Fruit fly (Drosophila melanogaster) whole organism, wandering third instar larva: ENCODE results near the gene CG14110.

Experiments
- CG32264 ChIP-seq: fragments of 200-800 bp; sonication (Bioruptor generic); optimal IDR thresholded peaks from 2 replicates; lab custom pipeline; 2016; ENCODE audit warnings: missing biosample characterization, missing genetic modification characterization
- CG9705 ChIP-seq: fragments of 200-800 bp; sonication (Bioruptor generic); optimal IDR thresholded peaks from 2 replicates; lab custom pipeline; 2018; ENCODE audit warnings: missing biosample characterization, mild to moderate bottlenecking, missing genetic modification characterization
- Dfd ChIP-seq: fragments of >200 bp; optimal IDR thresholded peaks from 2 replicates; lab custom pipeline; 2017; ENCODE audit warnings: missing biosample characterization, missing genetic modification characterization
- GATAd ChIP-seq: sonication (Bioruptor generic); optimal IDR thresholded peaks from 2 replicates; lab custom pipeline; 2016; ENCODE audit warnings: missing biosample characterization, missing genetic modification characterization
- HLH106 ChIP-seq: fragments of 200-800 bp; optimal IDR thresholded peaks from 3 replicates; lab custom pipeline; 2019; ENCODE audit warnings: missing biosample characterization, mild to moderate bottlenecking, missing genetic modification characterization, moderate library complexity
- Hnf4 ChIP-seq: fragments of 200-800 bp; sonication (Bioruptor generic); optimal IDR thresholded peaks from 2 replicates; lab custom pipeline; 2016; ENCODE audit warnings: missing biosample characterization, mild to moderate bottlenecking, missing genetic modification characterization
- Hr78 ChIP-seq: fragments of >200 bp; optimal IDR thresholded peaks from 2 replicates; lab custom pipeline; 2017; ENCODE audit warnings: missing biosample characterization, missing genetic modification characterization
- Hr83 ChIP-seq: fragments of 200-300 bp; sonication (Bioruptor generic); optimal IDR thresholded peaks from 2 replicates; lab custom pipeline; 2016; ENCODE audit warnings: missing biosample characterization, mild to moderate bottlenecking, missing genetic modification characterization, moderate library complexity; ENCODE audit not compliant: poor library complexity, severe bottlenecking
- Jra ChIP-seq: sonication (Bioruptor generic); optimal IDR thresholded peaks from 2 replicates; lab custom pipeline; 2016; ENCODE audit warnings: missing biosample characterization, missing genetic modification characterization
- Mio ChIP-seq: sonication (Bioruptor generic); optimal IDR thresholded peaks from 2 replicates; lab custom pipeline; 2016; ENCODE audit warnings: missing biosample characterization, missing genetic modification characterization
- Myc ChIP-seq: fragments of >200 bp; optimal IDR thresholded peaks from 2 replicates; lab custom pipeline; 2017
- N ChIP-seq: fragments of >200 bp; optimal IDR thresholded peaks from 2 replicates; lab custom pipeline; 2018; ENCODE audit warnings: missing biosample characterization, missing external identifiers, missing genetic modification characterization
- OdsH ChIP-seq: fragments of 200-800 bp; sonication (Bioruptor generic); optimal IDR thresholded peaks from 2 replicates; lab custom pipeline; 2016; ENCODE audit warnings: missing biosample characterization, mild to moderate bottlenecking, missing genetic modification characterization
- Sp1 ChIP-seq: fragments of 200-800 bp; sonication (Bioruptor generic); optimal IDR thresholded peaks from 3 replicates; lab custom pipeline; 2019; ENCODE audit warnings: missing biosample characterization, mild to moderate bottlenecking, missing genetic modification characterization, moderate library complexity
- br ChIP-seq: fragments of 200-800 bp; sonication (Bioruptor generic); optimal IDR thresholded peaks from 2 replicates; lab custom pipeline; 2016; ENCODE audit warnings: missing biosample characterization, missing genetic modification characterization
- dmrt93B ChIP-seq: fragments of 200-800 bp; sonication (Bioruptor generic); optimal IDR thresholded peaks from 2 replicates; lab custom pipeline; 2018; ENCODE audit warnings: missing biosample characterization, mild to moderate bottlenecking, missing genetic modification characterization
- dsf ChIP-seq: sonication (Bioruptor generic); optimal IDR thresholded peaks from 2 replicates; lab custom pipeline; 2016; ENCODE audit warnings: missing biosample characterization, missing genetic modification characterization, borderline replicate concordance
- ey ChIP-seq: fragments of 200-800 bp; sonication (Bioruptor generic); optimal IDR thresholded peaks from 2 replicates; lab custom pipeline; 2016; ENCODE audit warnings: missing biosample characterization, missing genetic modification characterization
- foxo ChIP-seq, 2 experiments: fragments of 200-800 bp; sonication (Bioruptor generic); optimal IDR thresholded peaks; 2 replicates in 1 of 2; 3 replicates in 1 of 2; lab custom pipeline; 2016 to 2017; ENCODE audit warnings: missing biosample characterization in 2 of 2, missing genetic modification characterization in 2 of 2
- h ChIP-seq: fragments of 200-800 bp; sonication (Bioruptor generic); optimal IDR thresholded peaks from 3 replicates; lab custom pipeline; 2016; ENCODE audit warnings: missing biosample characterization, mild to moderate bottlenecking, missing genetic modification characterization
- jim ChIP-seq: fragments of 175-275, 200-325 bp; sonication (Bioruptor generic); optimal IDR thresholded peaks from 2 replicates; lab custom pipeline; 2016; ENCODE audit warnings: missing biosample characterization, mild to moderate bottlenecking, missing genetic modification characterization
- lola ChIP-seq: fragments of >200 bp; optimal IDR thresholded peaks from 2 replicates; lab custom pipeline; 2017; ENCODE audit warnings: missing biosample characterization, missing genetic modification characterization
- psq ChIP-seq: fragments of 200-800 bp; sonication (Bioruptor generic); optimal IDR thresholded peaks from 3 replicates; lab custom pipeline; 2017; ENCODE audit warnings: missing biosample characterization, mild to moderate bottlenecking, missing genetic modification characterization, moderate library complexity
- rgr ChIP-seq: fragments of 200-800 bp; sonication (Bioruptor generic); optimal IDR thresholded peaks from 3 replicates; lab custom pipeline; 2016; ENCODE audit warnings: missing biosample characterization, mild to moderate bottlenecking, missing genetic modification characterization
- sv ChIP-seq: fragments of 200-800 bp; sonication (Bioruptor generic); optimal IDR thresholded peaks from 3 replicates; lab custom pipeline; 2016; ENCODE audit warnings: missing biosample characterization, missing genetic modification characterization
- tai ChIP-seq: sonication (Bioruptor generic); optimal IDR thresholded peaks from 2 replicates; lab custom pipeline; 2016; ENCODE audit warnings: missing biosample characterization, missing genetic modification characterization
- woc ChIP-seq: sonication (Bioruptor generic); optimal IDR thresholded peaks from 2 replicates; lab custom pipeline; 2016; ENCODE audit warnings: missing biosample characterization, mild to moderate bottlenecking, missing genetic modification characterization

Gene CG14110

DNA sequence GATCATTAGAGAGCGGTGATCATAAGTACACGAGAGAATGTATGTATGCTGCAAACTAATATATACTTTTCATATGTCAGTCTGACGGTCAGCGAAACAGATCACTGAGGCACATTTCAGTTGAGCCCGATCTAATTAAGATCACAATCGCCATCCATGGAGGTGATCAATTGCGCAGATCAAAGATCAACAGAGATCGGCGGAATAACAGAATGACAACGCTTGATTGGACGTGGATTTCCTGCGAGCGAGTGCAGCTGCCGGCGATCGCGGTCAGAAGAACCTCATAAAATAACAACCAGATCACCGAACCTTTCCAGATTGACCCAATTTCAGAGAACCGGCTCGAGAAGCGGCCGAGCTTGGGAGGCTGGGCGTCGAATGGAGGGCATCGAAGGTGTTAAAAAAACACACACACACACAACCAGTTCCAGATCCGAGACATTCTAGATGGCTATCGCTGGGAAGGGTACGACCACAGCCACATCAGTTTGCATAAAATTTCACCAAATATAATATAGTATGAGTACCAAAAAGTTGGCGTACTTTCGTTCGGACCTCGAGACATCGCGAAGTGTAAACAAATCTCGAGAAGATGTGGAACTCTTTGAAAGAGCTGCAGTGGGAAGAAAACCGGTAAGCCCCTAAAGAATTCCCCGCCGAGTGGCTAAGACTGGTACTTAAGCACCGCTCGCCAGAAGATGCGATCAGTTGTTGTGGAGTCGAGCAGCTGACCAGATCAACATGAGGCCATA lies 2.4 kb upstream of the CG14110 start, which contains the start of gene ImpL1:
Gene ImpL1, plus strand, starts transcription at position 705 of the 755 bp plus-strand sequence.
- TF ChIP-seq dmrt93B (no peak), foxo (GFP tag; optimal IDR thresholded peaks at IDR 0.05; lab: Kevin White, UChicago) (no peak)
- TF ChIP-seq, all 38 proteins: peak for 0

DNA sequence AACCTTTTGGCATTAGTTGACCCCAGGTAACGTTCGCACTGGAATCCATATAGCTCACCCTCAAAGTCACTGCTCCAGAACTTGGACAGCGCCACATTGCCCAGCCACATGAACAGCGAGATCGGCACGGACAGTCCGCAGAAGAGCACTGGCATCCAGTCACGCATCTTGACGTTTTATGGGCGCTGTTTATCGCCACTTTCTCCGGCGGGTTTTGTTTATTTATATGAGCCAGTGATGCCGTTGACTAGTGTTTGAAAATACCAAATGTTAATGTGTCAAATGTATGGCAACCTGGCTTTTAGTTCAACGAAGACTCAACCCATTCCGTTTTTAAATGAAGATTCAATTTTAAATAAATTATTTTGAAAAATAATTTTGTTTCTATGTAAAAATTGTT lies 3.0 kb downstream of the CG14110 start, which contains the start of gene CG10171:
Gene CG10171, minus strand, starts transcription at position 300 of the 400 bp plus-strand sequence.
- TF ChIP-seq psq (GFP tag; lab: Kevin White, UChicago) (no peak), foxo (GFP tag; optimal IDR thresholded peaks at IDR 0.05; lab: Kevin White, UChicago) (no peak), CG9705 (GFP tag; lab: Kevin White, UChicago) (no peak), Myc (lab: Kevin White, UChicago) (peak; percentile 20)

DNA sequence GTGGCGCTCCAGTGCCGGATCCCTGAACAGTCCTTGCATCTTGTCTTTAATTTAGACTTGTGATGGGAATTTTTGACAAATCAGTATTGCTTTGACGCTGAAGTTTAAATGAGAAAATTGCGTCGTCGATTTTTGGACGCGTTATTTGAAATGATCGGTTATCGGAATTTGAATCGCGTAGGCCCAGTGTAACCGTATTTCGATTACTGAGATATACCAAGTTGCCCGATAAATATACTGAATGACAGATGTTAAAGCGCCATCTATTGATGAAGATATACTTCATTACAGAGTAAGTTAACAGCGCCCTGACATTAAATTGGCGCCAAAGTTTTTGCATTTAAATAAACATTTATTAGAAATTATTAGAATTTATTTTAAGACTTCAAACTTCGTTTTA lies 5.2 kb downstream of the CG14110 start, which contains the start of gene Poc1:
Gene Poc1, minus strand, starts transcription at position 173 of the 400 bp plus-strand sequence.
- TF ChIP-seq psq (GFP tag; lab: Kevin White, UChicago) (no peak), lola (GFP tag; lab: Kevin White, UChicago) (no peak), foxo (GFP tag; optimal IDR thresholded peaks at IDR 0.05; lab: Kevin White, UChicago) (no peak), br (GFP tag; lab: Kevin White, UChicago) (no peak), Sp1 (GFP tag; lab: Kevin White, UChicago) (no peak), N (GFP tag; lab: Kevin White, UChicago) (no peak), rgr (GFP tag; lab: Kevin White, UChicago) (no peak), HLH106 (tag; lab: Kevin White, UChicago) (no peak), Dfd (GFP tag; lab: Kevin White, UChicago) (no peak), Myc (lab: Kevin White, UChicago) (no peak), Hr78 (GFP tag; lab: Kevin White, UChicago) (no peak), sv (no peak), Hnf4 (GFP tag; lab: Kevin White, UChicago) (no peak), Hr83 (no peak)

DNA sequence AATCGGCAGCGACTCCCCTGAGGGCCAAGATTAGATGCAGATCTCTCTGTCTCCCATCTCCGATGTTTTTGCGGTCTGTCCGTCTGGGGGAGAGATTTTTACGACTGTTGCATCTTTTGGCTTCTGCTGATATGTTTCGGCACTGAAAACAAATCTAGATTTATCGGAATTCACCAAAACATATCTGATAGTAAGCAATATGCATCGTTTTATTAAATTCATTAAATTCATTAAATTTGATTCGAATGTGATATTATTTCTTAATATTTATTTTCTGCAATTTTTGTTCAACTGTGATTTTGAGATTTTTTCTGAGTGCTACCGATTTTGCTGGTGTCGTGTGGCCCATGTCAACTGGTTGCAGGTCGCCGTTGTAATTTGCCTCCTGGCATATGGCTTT lies 8.9 kb downstream of the CG14110 start:
- TF ChIP-seq foxo (GFP tag; optimal IDR thresholded peaks at IDR 0.05; lab: Kevin White, UChicago), result peak in 1 of 2 experiments; percentile 20
- peak; percentile 23 for TF ChIP-seq HLH106 (tag; lab: Kevin White, UChicago)
- TF ChIP-seq OdsH (GFP tag; lab: Kevin White, UChicago), result peak; percentile 22
- no peak for TF ChIP-seq Dfd (GFP tag; lab: Kevin White, UChicago)
- no peak for TF ChIP-seq h (GFP tag; lab: Kevin White, UChicago)

DNA sequence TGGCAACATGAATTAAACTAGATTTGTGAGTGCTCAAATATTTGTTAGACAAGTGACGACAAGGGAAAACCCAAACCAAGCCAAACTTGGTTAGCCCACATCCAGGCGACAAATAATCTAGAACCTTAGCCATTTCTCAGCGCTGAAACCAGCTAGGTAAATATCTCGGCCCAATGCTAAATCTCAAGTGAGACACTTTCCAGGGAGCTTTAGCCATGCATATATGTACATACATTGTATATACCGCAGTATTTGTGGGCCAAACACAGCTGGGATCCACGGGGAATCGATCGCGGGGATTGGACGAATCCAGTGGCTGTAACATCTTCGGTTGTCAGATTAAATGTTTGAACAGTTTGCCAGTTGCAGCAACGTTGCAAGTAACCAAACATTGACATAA lies 13.1 kb downstream of the CG14110 start:
- TF ChIP-seq tai (GFP tag; lab: Kevin White, UChicago) (no peak), dmrt93B (no peak), CG9705 (GFP tag; lab: Kevin White, UChicago) (no peak), lola (GFP tag; lab: Kevin White, UChicago) (no peak), Sp1 (GFP tag; lab: Kevin White, UChicago) (no peak), dsf (GFP tag; lab: Kevin White, UChicago) (no peak), Hr83 (no peak), ey (GFP tag; lab: Kevin White, UChicago) (no peak), Hr78 (GFP tag; lab: Kevin White, UChicago) (no peak), Hnf4 (GFP tag; lab: Kevin White, UChicago) (no peak), sv (no peak), Jra (no peak), br (GFP tag; lab: Kevin White, UChicago) (no peak), Dfd (GFP tag; lab: Kevin White, UChicago) (no peak), CG32264 (no peak), OdsH (GFP tag; lab: Kevin White, UChicago) (no peak), Mio (no peak)
- TF ChIP-seq, all 38 proteins: peak for 0

DNA sequence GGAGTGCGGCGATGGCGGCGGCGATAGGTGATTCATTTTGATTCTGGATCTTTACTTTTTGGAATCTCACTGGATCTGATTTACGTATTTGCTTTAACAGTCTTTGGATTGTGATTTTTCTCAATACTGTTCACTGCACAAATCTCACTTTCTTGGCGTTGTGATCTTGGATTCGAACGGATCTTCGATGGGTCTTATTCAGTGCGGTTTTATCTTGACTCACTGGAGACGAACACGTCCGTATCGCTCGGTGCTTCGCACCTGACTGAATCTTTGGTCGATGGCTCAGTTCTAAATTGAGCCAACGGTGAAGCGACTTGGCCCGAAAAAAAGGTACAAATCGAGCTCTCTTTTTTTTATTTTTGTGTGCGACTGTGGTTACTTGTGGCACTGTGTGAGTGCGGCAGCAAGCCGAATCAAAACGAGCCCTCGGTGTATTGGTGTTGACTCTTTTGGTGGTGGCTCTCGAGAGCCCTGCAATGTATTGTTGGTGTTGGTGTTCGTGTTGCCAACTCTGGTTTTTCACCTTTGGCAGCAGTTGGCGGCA lies 16.4 kb downstream of the CG14110 start, which contains the start of gene sens:
Gene sens, minus strand, starts transcription at position 254 of the 547 bp plus-strand sequence.
- no peak for TF ChIP-seq Hr83
- TF ChIP-seq woc, result no peak
- no peak for TF ChIP-seq lola (GFP tag; lab: Kevin White, UChicago)
- no peak for TF ChIP-seq br (GFP tag; lab: Kevin White, UChicago)
- no peak for TF ChIP-seq dmrt93B
- no peak for TF ChIP-seq GATAd
- TF ChIP-seq Jra, result peak; percentile 38
- TF ChIP-seq CG9705 (GFP tag; lab: Kevin White, UChicago), result no peak
- TF ChIP-seq N (GFP tag; lab: Kevin White, UChicago), result no peak
- TF ChIP-seq sv, result no peak
- peak; percentile 35 for TF ChIP-seq jim (GFP tag; lab: Kevin White, UChicago)
- peak; percentile 32 for TF ChIP-seq Sp1 (GFP tag; lab: Kevin White, UChicago)
- no peak for TF ChIP-seq Mio
